Worm (Caenorhabditis elegans): Measurements from ENCODE around the gene vha-19.

ce11 chrIV:3338176-3338575 is 30.8 kb upstream of the vha-19 start:
- no peak for TF ChIP-seq jun-1 (tag; optimal IDR thresholded peaks at IDR 0.05)
- TF ChIP-seq lsy-2 (tag; optimal IDR thresholded peaks at IDR 0.05), result no peak
- no peak for TF ChIP-seq lin-39 (tag; optimal IDR thresholded peaks at IDR 0.05)
- no peak for TF ChIP-seq mdt-29 (GFP tag; IDR thresholded peaks at IDR 0.05)
- TF ChIP-seq attf-4 (tag; optimal IDR thresholded peaks at IDR 0.05), result no peak
- TF ChIP-seq madf-9 (GFP tag; conservative IDR thresholded peaks at IDR 0.05), result no peak
- TF ChIP-seq egl-27 (tag; optimal IDR thresholded peaks at IDR 0.05), result no peak
- no peak for TF ChIP-seq fkh-10 (GFP tag; optimal IDR thresholded peaks at IDR 0.05)
- TF ChIP-seq nhr-42 (GFP tag; IDR thresholded peaks at IDR 0.05), result no peak
- TF ChIP-seq fos-1 (tag; optimal IDR thresholded peaks at IDR 0.05), result no peak

Measured in whole organism, L4 larva.